Worm (Caenorhabditis elegans) whole organism, young adult: ENCODE data around the gene F55C9.6.

Experiments
- F39B2.1 ChIP-seq: fragments of 200-800 bp; sonication (Bioruptor generic); IDR thresholded peaks from 2 replicates; pipeline ENCODE4 v1.3.6; 2022; ENCODE audit warnings: missing genetic modification reagents, missing genetic modification characterization, missing compliant biosample characterization
- Y67H2A.10 ChIP-seq: fragments of 200-800 bp; sonication (Bioruptor generic); conservative IDR thresholded peaks from 2 replicates; pipeline ENCODE4 v1.3.6; 2022; ENCODE audit warnings: missing genetic modification reagents, missing genetic modification characterization, missing compliant biosample characterization
- hsf-1 ChIP-seq: fragments of 200-800 bp; sonication (Bioruptor generic); IDR thresholded peaks from 2 replicates; pipeline ENCODE4 v1.3.6; 2022; ENCODE audit warnings: missing genetic modification reagents, missing genetic modification characterization, missing compliant biosample characterization
- lir-1 ChIP-seq: fragments of 200-800 bp; sonication (Bioruptor generic); conservative IDR thresholded peaks from 2 replicates; pipeline ENCODE4 v1.3.6; 2022; ENCODE audit warnings: missing genetic modification reagents, missing genetic modification characterization, missing compliant biosample characterization
- mxl-1 ChIP-seq: sonication (generic microtip); optimal IDR thresholded peaks from 2 replicates; lab custom pipeline; 2016; ENCODE audit warnings: missing genetic modification characterization, missing compliant biosample characterization

The F55C9.6 gene

ce11 chrV:19250983-19251382 is 45.6 kb downstream of the F55C9.6 start, which contains the start of gene str-81:
Gene str-81, minus strand, starts transcription at chrV:19251083.
- TF ChIP-seq hsf-1 (no peak), lir-1 (GFP tag; lab: Robert Waterston, UW) (no peak), F39B2.1 (GFP tag; lab: Robert Waterston, UW) (no peak), mxl-1 (no peak), Y67H2A.10 (no peak)
